Fruit fly (Drosophila melanogaster) whole organism: ENCODE results near the gene CG4751.
A peak's percentile ranks its signal among the peaks of the same experiment; 100 is the strongest.

ENCODE experiments used
- CG8478 ChIP-seq: fragments of >200 bp; optimal IDR thresholded peaks from 2 replicates; lab custom pipeline; 2018; ENCODE audit warnings: inconsistent platforms
- Dll ChIP-seq: fragments of >200 bp; optimal IDR thresholded peaks from 2 replicates; lab custom pipeline; 2017
- EcR ChIP-seq, 2 experiments: fragments of >200 bp; optimal IDR thresholded peaks; 2 replicates each; lab custom pipeline; 2017; ENCODE audit warnings: missing biosample characterization in 2 of 2, missing genetic modification characterization in 2 of 2, missing genetic modification reagents in 2 of 2
- pan ChIP-seq: fragments of >200 bp; optimal IDR thresholded peaks from 2 replicates; lab custom pipeline; 2017
- psq ChIP-seq: fragments of >200 bp; optimal IDR thresholded peaks from 2 replicates; lab custom pipeline; 2017
- usp ChIP-seq: fragments of >200 bp; optimal IDR thresholded peaks from 2 replicates; lab custom pipeline; 2017; ENCODE audit warnings: missing biosample characterization, missing genetic modification characterization, mixed read lengths

The CG4751 gene

DNA sequence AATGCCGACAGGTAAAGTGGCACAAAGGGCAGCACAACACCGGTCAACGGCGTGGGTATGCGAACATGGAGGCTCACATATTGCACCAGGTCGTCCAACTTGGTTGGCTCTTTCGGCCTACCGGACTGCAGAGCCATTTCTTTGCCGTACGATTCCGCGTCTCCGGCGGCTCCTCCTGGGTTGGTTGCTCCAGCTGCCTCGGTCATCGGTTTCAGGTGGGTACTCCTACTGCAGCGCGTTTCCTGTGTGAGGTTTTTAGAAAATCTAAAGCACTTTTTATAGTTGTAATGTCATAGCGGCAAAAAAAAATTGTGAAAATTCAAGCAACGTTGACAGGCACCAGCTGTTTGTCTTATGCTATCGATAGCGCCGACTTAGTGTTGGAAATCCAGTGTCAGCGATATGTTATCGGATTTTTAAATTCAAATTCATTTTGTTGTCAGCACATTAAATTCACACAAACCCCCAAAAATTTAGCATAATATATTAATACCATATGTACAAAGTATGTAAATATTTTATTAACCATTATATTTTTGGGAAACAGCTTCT lies 10.5 kb upstream of the CG4751 start, which contains the start of gene CG6230:
TSS of gene CG6230 (minus strand) at position 354 of the 552 bp plus-strand sequence.
- TF ChIP-seq psq (no peak), usp (GFP tag; lab: Kevin White, UChicago) (no peak)

DNA sequence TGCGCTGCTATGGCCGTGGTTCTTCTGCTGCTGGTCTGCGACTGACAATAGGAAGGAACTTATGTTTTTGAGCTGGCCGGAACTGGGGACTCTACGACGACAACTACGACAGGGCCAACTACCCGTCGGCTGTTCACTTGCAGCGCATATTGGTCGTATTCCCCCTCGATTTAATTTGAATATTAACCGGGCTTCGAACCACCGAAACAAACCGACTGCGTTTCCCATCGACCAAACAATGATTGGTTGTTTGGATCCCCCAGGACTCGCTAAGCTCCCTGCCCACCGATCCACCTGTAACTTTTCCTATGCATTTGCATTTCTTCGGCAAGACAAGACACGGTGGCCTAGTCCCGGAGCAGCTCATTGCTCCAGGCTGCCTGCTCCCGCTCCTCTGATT lies 8.9 kb upstream of the CG4751 start, which contains the start of gene Dnaaf4:
TSS of gene Dnaaf4 (minus strand) at position 101 of the 400 bp plus-strand sequence.
- TF ChIP-seq usp (GFP tag; lab: Kevin White, UChicago) (no peak), pan (lab: Kevin White, UChicago) (no peak), psq (no peak), EcR (GFP tag; optimal IDR thresholded peaks at IDR 0.05; lab: Kevin White, UChicago) (no peak)

DNA sequence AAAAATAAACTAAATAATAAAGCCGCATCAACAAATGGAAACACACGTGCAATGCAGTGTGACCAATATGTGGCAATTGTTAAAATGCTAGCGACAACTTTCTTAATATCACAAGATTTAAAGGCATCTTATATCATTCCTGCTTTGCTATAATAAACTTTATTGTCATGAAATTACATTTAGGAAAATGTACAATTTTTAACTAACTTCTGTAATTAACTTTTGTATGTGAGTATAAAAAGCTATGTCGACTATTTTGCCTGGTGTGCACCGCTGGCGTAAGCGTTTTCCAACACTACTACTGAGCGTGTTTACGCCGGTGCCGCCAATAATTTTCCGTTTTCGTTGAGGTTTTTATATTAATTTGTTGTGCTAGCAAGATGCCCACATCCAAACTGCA lies 7.0 kb upstream of the CG4751 start, which contains the start of the genes Csl4 and Nup160:
TSS of gene Csl4 (minus strand) at position 69 of the 400 bp plus-strand sequence.
TSS of gene Nup160 (plus strand) at position 279 of the 400 bp plus-strand sequence.
- TF ChIP-seq psq (no peak), pan (lab: Kevin White, UChicago) (no peak), usp (GFP tag; lab: Kevin White, UChicago) (no peak), CG8478 (lab: Kevin White, UChicago) (no peak), Dll (no peak), EcR (GFP tag; optimal IDR thresholded peaks at IDR 0.05; lab: Kevin White, UChicago) (no peak)

dm6 chr2L:11136093-11136492 lies 5.6 kb downstream of the CG4751 start, which contains the start of gene hgo:
TSS of gene hgo (plus strand) at chr2L:11136393.
- no peak for TF ChIP-seq EcR (GFP tag; optimal IDR thresholded peaks at IDR 0.05; lab: Kevin White, UChicago)
- TF ChIP-seq Dll: no peak
- TF ChIP-seq psq: no peak
- TF ChIP-seq CG8478 (lab: Kevin White, UChicago): no peak
- no peak for TF ChIP-seq pan (lab: Kevin White, UChicago)
- TF ChIP-seq usp (GFP tag; lab: Kevin White, UChicago): no peak

- TF ChIP-seq psq (no peak), CG8478 (lab: Kevin White, UChicago) (no peak), Dll (no peak), EcR (GFP tag; optimal IDR thresholded peaks at IDR 0.05; lab: Kevin White, UChicago) (no peak), usp (GFP tag; lab: Kevin White, UChicago) (no peak), pan (lab: Kevin White, UChicago) (no peak)
Measured at dm6 chr2L:11145317-11145716, 14.8 kb downstream of the CG4751 start, which contains the start of gene CG31867. TSS of gene CG31867 (minus strand) at chr2L:11145417.

- TF ChIP-seq CG8478 (lab: Kevin White, UChicago) (no peak), Dll (no peak), pan (lab: Kevin White, UChicago) (no peak), psq (no peak), EcR (GFP tag; optimal IDR thresholded peaks at IDR 0.05; lab: Kevin White, UChicago) (no peak), usp (GFP tag; lab: Kevin White, UChicago) (no peak)
Measured at dm6 chr2L:11148969-11149368, 18.4 kb downstream of the CG4751 start, which contains the start of gene Gyc32E. TSS of gene Gyc32E (minus strand) at chr2L:11149101.

dm6 chr2L:11155166-11155958 lies 24.8 kb downstream of the CG4751 start, which contains the start of gene CG6287:
TSS of gene CG6287 (minus strand) at chr2L:11155721.
- no peak for TF ChIP-seq usp (GFP tag; lab: Kevin White, UChicago)
- peak; percentile 46 for TF ChIP-seq pan (lab: Kevin White, UChicago)
- TF ChIP-seq Dll: peak; percentile 97
- peak; percentile 89 to 96 for TF ChIP-seq EcR (GFP tag; optimal IDR thresholded peaks at IDR 0.05; lab: Kevin White, UChicago)
- no peak for TF ChIP-seq psq
- no peak for TF ChIP-seq CG8478 (lab: Kevin White, UChicago)

- TF ChIP-seq CG8478 (lab: Kevin White, UChicago): no peak
- no peak for TF ChIP-seq pan (lab: Kevin White, UChicago)
- no peak for TF ChIP-seq Dll
- TF ChIP-seq usp (GFP tag; lab: Kevin White, UChicago): no peak
- no peak for TF ChIP-seq EcR (GFP tag; optimal IDR thresholded peaks at IDR 0.05; lab: Kevin White, UChicago)
- no peak for TF ChIP-seq psq
Measured at dm6 chr2L:11167997-11168396, 37.5 kb downstream of the CG4751 start.

DNA sequence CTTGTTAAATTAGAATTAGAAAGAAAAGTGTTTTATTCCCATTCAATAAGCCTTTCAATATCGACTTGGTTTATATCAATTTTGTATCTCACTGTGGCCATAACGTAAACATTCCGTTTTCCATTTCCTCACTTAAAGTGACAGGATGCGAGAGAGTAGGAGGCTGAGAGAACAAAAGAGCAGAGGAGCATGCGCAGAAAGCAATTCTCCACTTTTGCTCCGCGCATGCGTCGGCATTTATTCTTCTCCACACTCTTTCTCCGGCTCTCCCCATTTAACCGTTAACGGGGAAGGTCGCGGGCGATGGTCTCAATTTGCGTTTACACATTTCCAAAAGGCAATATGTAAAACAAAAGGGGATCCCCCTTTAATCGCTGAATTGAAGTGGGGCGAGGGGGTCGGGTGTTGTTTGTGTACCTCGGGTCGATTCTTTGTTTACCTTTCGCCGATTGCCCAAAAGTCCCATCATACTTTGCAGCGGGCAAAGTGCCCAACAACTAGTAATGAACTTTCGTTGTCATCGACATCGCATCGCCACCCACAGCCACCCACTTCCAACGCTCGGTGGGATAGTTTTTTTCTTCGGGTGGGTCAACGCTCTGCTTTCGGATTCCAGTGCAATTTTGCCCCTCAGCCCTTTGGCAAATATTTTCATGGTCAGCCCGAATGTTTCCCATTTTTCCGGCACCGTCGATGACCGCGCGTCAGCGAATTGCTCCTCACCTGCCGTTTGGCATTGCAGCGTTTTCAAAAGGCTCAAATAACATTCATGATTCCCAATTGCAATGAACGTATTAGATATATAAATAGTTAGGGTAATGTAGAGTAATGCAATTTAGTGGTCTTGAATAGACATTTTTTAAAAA lies 38.4 kb downstream of the CG4751 start:
- TF ChIP-seq Dll (no peak), usp (GFP tag; lab: Kevin White, UChicago) (no peak), EcR (GFP tag; optimal IDR thresholded peaks at IDR 0.05; lab: Kevin White, UChicago) (peak in 1 of 2 experiments; percentile 62), psq (no peak), pan (lab: Kevin White, UChicago) (no peak), CG8478 (lab: Kevin White, UChicago) (no peak)

- no peak for TF ChIP-seq pan (lab: Kevin White, UChicago)
- TF ChIP-seq Dll: no peak
- TF ChIP-seq CG8478 (lab: Kevin White, UChicago): no peak
- no peak for TF ChIP-seq psq
- no peak for TF ChIP-seq usp (GFP tag; lab: Kevin White, UChicago)
- no peak for TF ChIP-seq EcR (GFP tag; optimal IDR thresholded peaks at IDR 0.05; lab: Kevin White, UChicago)
Measured at dm6 chr2L:11169904-11170303, 39.4 kb downstream of the CG4751 start.

- no peak for TF ChIP-seq CG8478 (lab: Kevin White, UChicago)
- TF ChIP-seq Dll: no peak
- TF ChIP-seq pan (lab: Kevin White, UChicago): no peak
- no peak for TF ChIP-seq psq
- no peak for TF ChIP-seq usp (GFP tag; lab: Kevin White, UChicago)
- TF ChIP-seq EcR (GFP tag; optimal IDR thresholded peaks at IDR 0.05; lab: Kevin White, UChicago): no peak
Measured at dm6 chr2L:11170549-11170948, 40.0 kb downstream of the CG4751 start.
